Worm (Caenorhabditis elegans) whole organism, L4/young adult: ENCODE data around the gene C35D10.10.

Source experiments
- dao-5 ChIP-seq: sonication (generic microtip); optimal IDR thresholded peaks from 2 replicates; lab custom pipeline; 2016; ENCODE audit warnings: missing genotype, missing genetic modification characterization, moderate library complexity, missing compliant biosample characterization
- him-1 ChIP-seq: sonication (generic microtip); optimal IDR thresholded peaks from 2 replicates; lab custom pipeline; 2016; ENCODE audit warnings: missing genotype, missing genetic modification reagents, missing genetic modification characterization, missing compliant biosample characterization

DNA sequence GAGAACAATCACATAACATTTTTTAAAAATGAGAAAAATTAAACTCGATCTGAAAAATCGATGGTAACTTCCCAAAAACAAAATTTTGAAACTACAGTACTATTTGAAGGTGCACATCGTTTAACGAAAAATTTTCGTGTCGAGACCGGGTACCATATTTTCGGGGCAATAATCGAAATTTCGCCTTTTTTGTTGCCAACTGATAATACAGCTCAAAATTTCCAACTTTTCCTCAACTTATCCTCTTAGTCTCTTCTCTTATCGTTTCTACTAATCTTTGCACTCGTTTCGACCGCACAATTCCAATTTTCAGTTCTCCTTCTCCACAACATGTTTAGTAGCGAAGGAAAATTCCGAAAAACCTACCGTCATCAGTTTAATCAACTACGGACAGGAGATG, 45.3 kb upstream of the C35D10.10 start, which contains the start of gene rom-1:
- no peak for TF ChIP-seq him-1 (tag; lab: Kevin White, UChicago)
- no peak for TF ChIP-seq dao-5 (tag; lab: Kevin White, UChicago)
